Worm (Caenorhabditis elegans) whole organism, mixed stage, embryonic: ENCODE data around the gene R11D1.13.

ENCODE experiments used
- blmp-1 ChIP-seq: fragments of 150-350 bp; optimal IDR thresholded peaks from 2 replicates; lab custom pipeline; 2014; ENCODE audit warnings: missing biosample characterization, missing genetic modification characterization
- ceh-39 ChIP-seq: fragments of 150-350 bp; optimal IDR thresholded peaks from 2 replicates; lab custom pipeline; 2014; ENCODE audit warnings: missing biosample characterization, missing genetic modification characterization
- drap-1 ChIP-seq: fragments of 200-800 bp; sonication (Bioruptor generic); optimal IDR thresholded peaks from 3 replicates; lab custom pipeline; 2018; ENCODE audit warnings: mild to moderate bottlenecking, missing genetic modification characterization, missing compliant biosample characterization
- elt-3 ChIP-seq: fragments of 150-350 bp; optimal IDR thresholded peaks from 2 replicates; lab custom pipeline; 2014; ENCODE audit warnings: missing biosample characterization, missing genetic modification characterization
- lin-32 ChIP-seq: fragments of 200-800 bp; sonication (Bioruptor generic); optimal IDR thresholded peaks from 2 replicates; lab custom pipeline; 2018; ENCODE audit warnings: mild to moderate bottlenecking, missing genetic modification characterization, missing compliant biosample characterization
- mab-5 ChIP-seq: fragments of 150-350 bp; optimal IDR thresholded peaks from 2 replicates; lab custom pipeline; 2014; ENCODE audit warnings: missing biosample characterization, missing genetic modification characterization
- mls-2 ChIP-seq: sonication (generic microtip); optimal IDR thresholded peaks from 2 replicates; lab custom pipeline; 2016; ENCODE audit warnings: mild to moderate bottlenecking, missing genetic modification characterization, moderate library complexity, missing compliant biosample characterization
- nhr-28 ChIP-seq: fragments of 150-350 bp; optimal IDR thresholded peaks from 2 replicates; lab custom pipeline; 2014; ENCODE audit warnings: missing biosample characterization, missing genetic modification characterization
- nhr-76 ChIP-seq: sonication (generic microtip); optimal IDR thresholded peaks from 2 replicates; lab custom pipeline; 2017; ENCODE audit warnings: missing biosample characterization, missing genetic modification characterization
- sptf-1 ChIP-seq: sonication (generic microtip); optimal IDR thresholded peaks from 2 replicates; lab custom pipeline; 2017; ENCODE audit warnings: mild to moderate bottlenecking, missing genetic modification characterization, moderate library complexity, missing compliant biosample characterization
- unc-120 ChIP-seq: sonication (generic microtip); optimal IDR thresholded peaks from 2 replicates; lab custom pipeline; 2017; ENCODE audit warnings: missing genetic modification characterization, missing compliant biosample characterization; ENCODE audit not compliant: poor library complexity, severe bottlenecking
- unc-62 ChIP-seq: fragments of 150-350 bp; optimal IDR thresholded peaks from 2 replicates; lab custom pipeline; 2014; ENCODE audit warnings: missing biosample characterization, missing genetic modification reagents, missing genetic modification characterization
- ztf-11 ChIP-seq: fragments of 150-350 bp; optimal IDR thresholded peaks from 2 replicates; lab custom pipeline; 2014; ENCODE audit warnings: missing biosample characterization, missing genetic modification characterization

- TF ChIP-seq unc-62 (GFP tag; lab: Kevin White, UChicago) (no peak), drap-1 (GFP tag; lab: Kevin White, UChicago) (no peak), ceh-39 (tag; lab: Kevin White, UChicago) (no peak), unc-120 (tag; lab: Kevin White, UChicago) (peak; percentile 73), blmp-1 (tag; lab: Kevin White, UChicago) (no peak), ztf-11 (tag; lab: Kevin White, UChicago) (no peak), lin-32 (GFP tag; lab: Kevin White, UChicago) (no peak), sptf-1 (tag; lab: Kevin White, UChicago) (no peak), mab-5 (tag; lab: Kevin White, UChicago) (no peak), nhr-76 (no peak), elt-3 (no peak), mls-2 (tag; lab: Kevin White, UChicago) (no peak), nhr-28 (tag; lab: Kevin White, UChicago) (no peak)
These were observed 29.5 kb upstream of the R11D1.13 start, which contains the start of gene istr-1 for ce11 chrV:12697364-12697901.
